Worm (Caenorhabditis elegans): ENCODE results near the gene R05G6.10.

DNA sequence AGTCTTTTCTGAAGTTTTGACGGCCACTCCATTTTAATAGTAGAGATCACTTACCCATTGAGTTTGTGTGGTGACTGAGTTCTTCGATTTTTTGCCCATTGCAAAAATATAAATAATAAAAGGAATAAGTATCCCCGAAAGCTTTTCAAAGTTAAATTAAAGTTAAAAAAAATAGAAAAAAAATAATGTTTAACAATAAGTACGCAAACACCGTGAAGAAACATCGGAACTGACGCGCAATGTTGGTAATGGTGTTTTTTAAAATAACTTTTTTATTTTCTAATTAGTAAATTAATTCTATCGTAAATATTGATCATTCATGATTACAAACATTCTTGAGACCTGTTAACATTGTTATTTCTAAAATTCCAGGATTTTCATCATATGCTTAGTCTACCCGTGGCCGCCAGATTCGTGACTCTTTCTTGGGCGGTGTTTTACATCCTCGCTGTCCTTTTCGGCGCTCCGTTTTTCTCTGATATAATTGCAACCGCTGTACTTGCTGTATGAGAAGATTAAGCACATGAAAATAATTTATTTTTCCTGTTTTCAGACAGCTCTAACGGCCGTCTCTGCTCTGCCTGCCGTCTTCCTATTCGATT is 14.0 kb upstream of the R05G6.10 start, which contains the start of the genes F49E8.7, F49E8.8 and nprl-2:
- TF ChIP-seq aly-2 (tag; optimal IDR thresholded peaks at IDR 0.05) (no peak), lin-11 (tag; optimal IDR thresholded peaks at IDR 0.05) (no peak), nhr-10 (tag; optimal IDR thresholded peaks at IDR 0.05) (no peak), nhr-23 (tag; optimal IDR thresholded peaks at IDR 0.05) (no peak), nhr-6 (tag; optimal IDR thresholded peaks at IDR 0.05) (no peak), nhr-11 (tag; optimal IDR thresholded peaks at IDR 0.05) (no peak), blmp-1 (tag; optimal IDR thresholded peaks at IDR 0.05; ENCODE audit: insufficient read depth) (no peak)
